Fruit fly (Drosophila melanogaster) whole organism, embryonic: ENCODE measurements around the gene TBC1D16.

ENCODE experiments used
- C15 ChIP-seq: fragments of 200-800 bp; sonication (Bioruptor generic); IDR thresholded peaks from 3 replicates; pipeline ENCODE4 v1.3.6; 2022; ENCODE audit warnings: missing biosample characterization, missing genetic modification characterization
- CG10321 ChIP-seq: fragments of 200-800 bp; sonication (Bioruptor generic); IDR thresholded peaks from 2 replicates; pipeline ENCODE4 v1.3.6; 2022; ENCODE audit warnings: missing biosample characterization, missing genetic modification characterization
- CG12219 ChIP-seq: fragments of 200-800 bp; sonication (Bioruptor generic); optimal IDR thresholded peaks from 3 replicates; lab custom pipeline; 2018; ENCODE audit warnings: missing biosample characterization, mild to moderate bottlenecking, missing genetic modification characterization
- CG12236 ChIP-seq: fragments of 200-800 bp; sonication (Bioruptor generic); optimal IDR thresholded peaks from 2 replicates; lab custom pipeline; 2016; ENCODE audit warnings: missing biosample characterization, missing genetic modification characterization
- CG13624 ChIP-seq: fragments of 200-800 bp; sonication (Bioruptor generic); optimal IDR thresholded peaks from 2 replicates; lab custom pipeline; 2016; ENCODE audit warnings: missing biosample characterization, missing genetic modification characterization
- CG14710 ChIP-seq: fragments of 200-800 bp; sonication (Bioruptor generic); optimal IDR thresholded peaks from 3 replicates; lab custom pipeline; 2019; ENCODE audit warnings: missing biosample characterization, mild to moderate bottlenecking, missing genetic modification characterization, moderate library complexity
- CG1603 ChIP-seq: fragments of 200-800 bp; sonication (Bioruptor generic); optimal IDR thresholded peaks from 2 replicates; lab custom pipeline; 2019; ENCODE audit warnings: missing biosample characterization, mild to moderate bottlenecking, missing genetic modification characterization, moderate library complexity
- CG17359 ChIP-seq: fragments of 200-800 bp; sonication (Bioruptor generic); optimal IDR thresholded peaks from 3 replicates; lab custom pipeline; 2018; ENCODE audit warnings: missing biosample characterization, mild to moderate bottlenecking, missing genetic modification characterization, moderate library complexity
- CG1792 ChIP-seq: fragments of 200-800 bp; sonication (Bioruptor generic); optimal IDR thresholded peaks from 2 replicates; lab custom pipeline; 2016; ENCODE audit warnings: missing biosample characterization, missing genetic modification characterization
- CG18011 ChIP-seq: fragments of 200-800 bp; sonication (Bioruptor generic); optimal IDR thresholded peaks from 2 replicates; lab custom pipeline; 2017; ENCODE audit warnings: missing biosample characterization, missing genetic modification characterization, mild to moderate bottlenecking, moderate library complexity, missing genotype
- CG18764 ChIP-seq: fragments of 200-800 bp; sonication (Bioruptor generic); optimal IDR thresholded peaks from 3 replicates; lab custom pipeline; 2016; ENCODE audit warnings: missing biosample characterization, missing genetic modification characterization
- CG34224 ChIP-seq: fragments of 200-800 bp; sonication (Bioruptor generic); IDR thresholded peaks from 3 replicates; pipeline ENCODE4 v1.3.6; 2022; ENCODE audit warnings: missing biosample characterization, missing genetic modification characterization; ENCODE audit not compliant: partially characterized antibody
- CG4854 ChIP-seq: fragments of 200-800 bp; sonication (Bioruptor generic); optimal IDR thresholded peaks from 2 replicates; lab custom pipeline; 2016; ENCODE audit warnings: missing biosample characterization, missing genetic modification characterization, inconsistent platforms
- CG6791 ChIP-seq: fragments of 200-800 bp; sonication (Bioruptor generic); IDR thresholded peaks from 3 replicates; pipeline ENCODE4 v1.3.6; 2022; ENCODE audit warnings: missing biosample characterization, missing genetic modification characterization; ENCODE audit not compliant: partially characterized antibody
- CG9609 ChIP-seq: fragments of 200-800 bp; sonication (Bioruptor generic); optimal IDR thresholded peaks from 3 replicates; lab custom pipeline; 2016; ENCODE audit warnings: missing biosample characterization, missing genetic modification characterization
- Chrac-16 ChIP-seq: fragments of 200-800 bp; sonication (Bioruptor generic); optimal IDR thresholded peaks from 3 replicates; lab custom pipeline; 2016; ENCODE audit warnings: missing biosample characterization, missing genetic modification characterization
- Dll ChIP-seq: fragments of 200-800 bp; sonication (Bioruptor generic); IDR thresholded peaks from 4 replicates; pipeline ENCODE4 v1.3.6; 2022; ENCODE audit warnings: missing biosample characterization, missing genetic modification characterization; ENCODE audit not compliant: partially characterized antibody
- E2f2 ChIP-seq: fragments of 200-800 bp; sonication (Bioruptor generic); IDR thresholded peaks from 2 replicates; pipeline ENCODE4 v1.3.6; 2022; ENCODE audit warnings: missing biosample characterization, missing genetic modification characterization
- Ets65A ChIP-seq: fragments of 200-800 bp; sonication (Bioruptor generic); peaks from one replicate; lab custom pipeline; 2016; ENCODE audit warnings: missing biosample characterization, missing genetic modification characterization
- Ets97D ChIP-seq: fragments of 200-800 bp; sonication (Bioruptor generic); optimal IDR thresholded peaks from 3 replicates; lab custom pipeline; 2016; ENCODE audit warnings: missing biosample characterization, missing genetic modification characterization
- HLH4C ChIP-seq: fragments of 200-800 bp; sonication (Bioruptor generic); IDR thresholded peaks from 3 replicates; pipeline ENCODE4 v1.3.6; 2022; ENCODE audit warnings: missing biosample characterization, missing genetic modification characterization; ENCODE audit not compliant: partially characterized antibody
- Hmx ChIP-seq: fragments of 200-800 bp; sonication (Bioruptor generic); optimal IDR thresholded peaks from 2 replicates; lab custom pipeline; 2016; ENCODE audit warnings: missing biosample characterization, missing genetic modification characterization
- Hsf ChIP-seq: fragments of 200-800 bp; sonication (Bioruptor generic); optimal IDR thresholded peaks from 3 replicates; lab custom pipeline; 2016; ENCODE audit warnings: missing biosample characterization, missing genetic modification characterization
- Opbp ChIP-seq: fragments of 200-800 bp; sonication (Bioruptor generic); IDR thresholded peaks from 3 replicates; pipeline ENCODE4 v1.3.6; 2022; ENCODE audit warnings: missing biosample characterization, missing genetic modification characterization; ENCODE audit not compliant: partially characterized antibody
- Six4 ChIP-seq: fragments of 200-800 bp; sonication (Bioruptor generic); optimal IDR thresholded peaks from 2 replicates; lab custom pipeline; 2016; ENCODE audit warnings: missing biosample characterization, missing genetic modification characterization
- Sox100B ChIP-seq: fragments of 200-800 bp; sonication (Bioruptor generic); optimal IDR thresholded peaks from 3 replicates; lab custom pipeline; 2018; ENCODE audit warnings: missing biosample characterization, mild to moderate bottlenecking, missing genetic modification characterization
- Sox102F ChIP-seq: fragments of 200-800 bp; sonication (Bioruptor generic); optimal IDR thresholded peaks from 2 replicates; lab custom pipeline; 2018; ENCODE audit warnings: missing biosample characterization, mild to moderate bottlenecking, missing genetic modification characterization, moderate library complexity
- ap ChIP-seq: fragments of 200-800 bp; sonication (Bioruptor generic); IDR thresholded peaks from 2 replicates; pipeline ENCODE4 v1.3.6; 2022; ENCODE audit warnings: missing biosample characterization, missing genetic modification characterization
- bowl ChIP-seq: fragments of 200-800 bp; sonication (Bioruptor generic); IDR thresholded peaks from 2 replicates; pipeline ENCODE4 v1.3.6; 2022; ENCODE audit warnings: missing biosample characterization, missing genetic modification characterization
- chinmo ChIP-seq: fragments of 200-800 bp; sonication (Bioruptor generic); IDR thresholded peaks from 4 replicates; pipeline ENCODE4 v1.3.6; 2022; ENCODE audit warnings: missing biosample characterization, missing genetic modification characterization; ENCODE audit not compliant: partially characterized antibody
- crol ChIP-seq: fragments of 200-800 bp; sonication (Bioruptor generic); IDR thresholded peaks from 2 replicates; pipeline ENCODE4 v1.3.6; 2022; ENCODE audit warnings: missing biosample characterization, missing genetic modification characterization
- disco-r ChIP-seq: fragments of 200-800 bp; sonication (Bioruptor generic); optimal IDR thresholded peaks from 2 replicates; lab custom pipeline; 2016; ENCODE audit warnings: missing biosample characterization, missing genetic modification characterization
- dysf ChIP-seq: fragments of 200-800 bp; sonication (Bioruptor generic); IDR thresholded peaks from 3 replicates; pipeline ENCODE4 v1.3.6; 2022; ENCODE audit warnings: missing biosample characterization, missing genetic modification characterization
- esg ChIP-seq: fragments of 200-800 bp; sonication (Bioruptor generic); conservative IDR thresholded peaks from 2 replicates; pipeline ENCODE4 v1.3.6; 2022; ENCODE audit warnings: missing biosample characterization, missing genetic modification characterization
- ewg ChIP-seq: fragments of 200-800 bp; sonication (Bioruptor generic); optimal IDR thresholded peaks from 3 replicates; lab custom pipeline; 2017; ENCODE audit warnings: mild to moderate bottlenecking, missing biosample characterization, missing genetic modification reagents, missing genetic modification characterization
- exex ChIP-seq: fragments of 200-800 bp; sonication (Bioruptor generic); optimal IDR thresholded peaks from 4 replicates; lab custom pipeline; 2018; ENCODE audit warnings: missing biosample characterization, mild to moderate bottlenecking, missing genetic modification characterization, moderate library complexity
- gro ChIP-seq: fragments of 200-800 bp; sonication (Bioruptor generic); optimal IDR thresholded peaks from 2 replicates; lab custom pipeline; 2016; ENCODE audit warnings: missing biosample characterization, missing genetic modification characterization
- knrl ChIP-seq: fragments of 200-800 bp; sonication (Bioruptor generic); IDR thresholded peaks from 3 replicates; pipeline ENCODE4 v1.3.6; 2022; ENCODE audit warnings: missing biosample characterization, missing genetic modification characterization; ENCODE audit not compliant: partially characterized antibody
- lbe ChIP-seq: fragments of 200-800 bp; sonication (Bioruptor generic); optimal IDR thresholded peaks from 2 replicates; lab custom pipeline; 2016; ENCODE audit warnings: missing biosample characterization, mild to moderate bottlenecking, missing genetic modification characterization
- nmo ChIP-seq: fragments of 200-800 bp; sonication (Bioruptor generic); optimal IDR thresholded peaks from 2 replicates; lab custom pipeline; 2018; ENCODE audit warnings: missing biosample characterization, mild to moderate bottlenecking, missing genetic modification characterization, moderate library complexity
- nom ChIP-seq: fragments of 200-800 bp; sonication (Bioruptor generic); optimal IDR thresholded peaks from 2 replicates; lab custom pipeline; 2017; ENCODE audit warnings: missing biosample characterization, missing genetic modification characterization, mild to moderate bottlenecking, moderate library complexity, missing genetic modification reagents
- org-1 ChIP-seq: fragments of 200-800 bp; sonication (Bioruptor generic); optimal IDR thresholded peaks from 2 replicates; lab custom pipeline; 2017; ENCODE audit warnings: missing biosample characterization, missing genetic modification characterization
- pb ChIP-seq: fragments of 200-800 bp; sonication (Bioruptor generic); optimal IDR thresholded peaks from 3 replicates; lab custom pipeline; 2016; ENCODE audit warnings: missing biosample characterization, missing genetic modification characterization
- pum ChIP-seq: fragments of 200-800 bp; sonication (Bioruptor generic); optimal IDR thresholded peaks from 2 replicates; lab custom pipeline; 2016; ENCODE audit warnings: missing biosample characterization, missing genetic modification characterization
- repo ChIP-seq: fragments of 200-800 bp; sonication (Bioruptor generic); optimal IDR thresholded peaks from 2 replicates; lab custom pipeline; 2016; ENCODE audit warnings: missing biosample characterization, missing genetic modification characterization
- so ChIP-seq: fragments of 200-800 bp; sonication (Bioruptor generic); IDR thresholded peaks from 3 replicates; pipeline ENCODE4 v1.3.6; 2022; ENCODE audit warnings: missing biosample characterization, missing genetic modification characterization
- ssp ChIP-seq: fragments of 200-800 bp; sonication (Bioruptor generic); IDR thresholded peaks from 2 replicates; pipeline ENCODE4 v1.3.6; 2022; ENCODE audit warnings: missing biosample characterization, missing genetic modification characterization
- stwl ChIP-seq: fragments of 200-800 bp; sonication (Bioruptor generic); optimal IDR thresholded peaks from 3 replicates; lab custom pipeline; 2018; ENCODE audit warnings: missing biosample characterization, mild to moderate bottlenecking, missing genetic modification characterization, moderate library complexity
- sug ChIP-seq: fragments of 200-800 bp; optimal IDR thresholded peaks from 2 replicates; lab custom pipeline; 2019; ENCODE audit warnings: missing biosample characterization, mild to moderate bottlenecking, missing genetic modification characterization, moderate library complexity
- toy ChIP-seq: fragments of 200-800 bp; sonication (Bioruptor generic); IDR thresholded peaks from 2 replicates; pipeline ENCODE4 v1.3.6; 2022; ENCODE audit warnings: missing biosample characterization, missing genetic modification characterization
- zen ChIP-seq: fragments of 200-800 bp; sonication (Bioruptor generic); optimal IDR thresholded peaks from 3 replicates; lab custom pipeline; 2018; ENCODE audit warnings: missing biosample characterization, mild to moderate bottlenecking, missing genetic modification characterization, moderate library complexity

Gene TBC1D16

dm6 chr2L:10479859-10480258, 44.4 kb upstream of the TBC1D16 start (continued):
- TF ChIP-seq CG12219 (GFP tag; lab: Kevin White, UChicago) (no peak), sug (tag; lab: Kevin White, UChicago) (peak; percentile 26), CG18011 (GFP tag; lab: Kevin White, UChicago) (no peak), pb (GFP tag; lab: Kevin White, UChicago) (no peak), bowl (GFP tag; lab: Robert Waterston, UW) (no peak), CG34224 (GFP tag; lab: Robert Waterston, UW) (peak; percentile 46), CG1603 (peak; percentile 52), gro (GFP tag; lab: Kevin White, UChicago) (no peak), so (GFP tag; lab: Robert Waterston, UW) (peak; percentile 67; the same call in 2 of the 3 replicates), CG12236 (GFP tag; lab: Kevin White, UChicago) (no peak), Opbp (GFP tag; lab: Robert Waterston, UW) (peak; percentile 23; the same call in 1 of the 3 replicates), CG9609 (GFP tag; lab: Kevin White, UChicago) (no peak), ewg (no peak), CG4854 (GFP tag; lab: Kevin White, UChicago) (no peak), chinmo (no peak), stwl (tag; lab: Kevin White, UChicago) (peak; percentile 75), C15 (GFP tag; lab: Robert Waterston, UW) (no peak), Hsf (no peak), nom (GFP tag; lab: Kevin White, UChicago) (peak; percentile 2), lbe (GFP tag; lab: Kevin White, UChicago) (peak; percentile 49), Sox102F (GFP tag; lab: Kevin White, UChicago) (no peak), Ets97D (GFP tag; lab: Kevin White, UChicago) (peak; percentile 18), Chrac-16 (GFP tag; lab: Kevin White, UChicago) (no peak), Sox100B (GFP tag; lab: Kevin White, UChicago) (no peak), nmo (GFP tag; lab: Kevin White, UChicago) (no peak), Six4 (no peak), pum (GFP tag; lab: Kevin White, UChicago) (no peak), repo (GFP tag; lab: Kevin White, UChicago) (no peak), CG1792 (GFP tag; lab: Kevin White, UChicago) (no peak), crol (no peak; the same call in 1 of the 2 replicates), dysf (GFP tag; lab: Robert Waterston, UW) (no peak), CG14710 (tag; lab: Kevin White, UChicago) (peak; percentile 30), CG13624 (GFP tag; lab: Kevin White, UChicago) (no peak), Ets65A (GFP tag; lab: Kevin White, UChicago) (peak; percentile 42), zen (tag; lab: Kevin White, UChicago) (no peak), disco-r (GFP tag; lab: Kevin White, UChicago) (no peak), ap (GFP tag; lab: Robert Waterston, UW) (no peak), toy (no peak), CG10321 (no peak), CG17359 (tag; lab: Kevin White, UChicago) (peak; percentile 19), Hmx (no peak), CG18764 (no peak), org-1 (no peak), knrl (GFP tag; lab: Robert Waterston, UW) (peak; percentile 6; the same call in 1 of the 3 replicates), HLH4C (GFP tag; lab: Robert Waterston, UW) (peak; percentile 21; the same call in 1 of the 3 replicates), Dll (GFP tag; lab: Robert Waterston, UW) (peak; percentile 64; the same call in 3 of the 4 replicates), ssp (GFP tag; lab: Robert Waterston, UW) (no peak), E2f2 (GFP tag; lab: Robert Waterston, UW) (peak; percentile 97), CG6791 (GFP tag; lab: Robert Waterston, UW) (peak; percentile 42; the same call in 1 of the 3 replicates), esg (GFP tag; lab: Robert Waterston, UW) (no peak), exex (tag; lab: Kevin White, UChicago) (peak; percentile 75)
